Worm (Caenorhabditis elegans) whole organism, L3 larva: ENCODE measurements around the gene R05F9.11.

Experiments used
- R02D3.7 ChIP-seq: fragments of 150-350 bp; optimal IDR thresholded peaks from 2 replicates; lab custom pipeline; 2014; ENCODE audit warnings: missing biosample characterization, missing genetic modification characterization
- ZK546.5 ChIP-seq: sonication (generic microtip); optimal IDR thresholded peaks from 2 replicates; lab custom pipeline; 2017; ENCODE audit warnings: missing biosample characterization, missing genetic modification characterization
- ama-1 ChIP-seq: fragments of 150-350 bp; optimal IDR thresholded peaks from 2 replicates; lab custom pipeline; 2018
- ceh-16 ChIP-seq: sonication (generic microtip); optimal IDR thresholded peaks from 2 replicates; lab custom pipeline; 2017; ENCODE audit warnings: missing biosample characterization, missing genetic modification characterization
- ceh-28 ChIP-seq: fragments of 150-350 bp; optimal IDR thresholded peaks from 2 replicates; lab custom pipeline; 2014; ENCODE audit warnings: missing biosample characterization, missing genetic modification reagents, missing genetic modification characterization
- ceh-82 ChIP-seq: fragments of 150-350 bp; optimal IDR thresholded peaks from 2 replicates; lab custom pipeline; 2014; ENCODE audit warnings: missing biosample characterization, missing genetic modification characterization
- ceh-9 ChIP-seq: sonication (generic microtip); optimal IDR thresholded peaks from 2 replicates; lab custom pipeline; 2018; ENCODE audit warnings: missing biosample characterization, missing genetic modification characterization
- daf-12 ChIP-seq: fragments of 150-350 bp; optimal IDR thresholded peaks from 2 replicates; lab custom pipeline; 2014; ENCODE audit warnings: missing biosample characterization, missing genetic modification reagents, missing genetic modification characterization
- egl-5 ChIP-seq: fragments of 150-350 bp; optimal IDR thresholded peaks from 2 replicates; lab custom pipeline; 2017; ENCODE audit warnings: missing biosample characterization, missing genetic modification reagents, missing genetic modification characterization, inconsistent platforms
- elt-1 ChIP-seq: fragments of 150-350 bp; optimal IDR thresholded peaks from 2 replicates; lab custom pipeline; 2014; ENCODE audit warnings: missing biosample characterization, missing genetic modification characterization
- elt-2 ChIP-seq: sonication (generic microtip); optimal IDR thresholded peaks from 2 replicates; lab custom pipeline; 2016; ENCODE audit warnings: missing genetic modification reagents, mild to moderate bottlenecking, missing genetic modification characterization, missing compliant biosample characterization
- elt-3 ChIP-seq, 3 experiments: fragments of 150-350 bp in 1 of 3; sonication (generic microtip) in 2 of 3; optimal IDR thresholded peaks; 2 replicates in 2 of 3; 4 replicates in 1 of 3; lab custom pipeline; 2014 to 2017; ENCODE audit warnings: missing biosample characterization in 3 of 3, missing genetic modification characterization in 3 of 3
- eor-1 ChIP-seq, 2 experiments: fragments of 150-350 bp; optimal IDR thresholded peaks; 2 replicates each; lab custom pipeline; 2014 to 2018; ENCODE audit warnings: missing biosample characterization in 2 of 2, missing genetic modification characterization in 2 of 2
- fkh-2 ChIP-seq: fragments of 150-350 bp; optimal IDR thresholded peaks from 2 replicates; lab custom pipeline; 2014; ENCODE audit warnings: missing biosample characterization, missing genetic modification reagents, missing genetic modification characterization
- fos-1 ChIP-seq: fragments of 150-350 bp; optimal IDR thresholded peaks from 2 replicates; lab custom pipeline; 2014; ENCODE audit warnings: missing biosample characterization, missing genetic modification characterization
- hmg-11 ChIP-seq: sonication (generic microtip); optimal IDR thresholded peaks from 2 replicates; lab custom pipeline; 2016; ENCODE audit warnings: missing genetic modification characterization, missing compliant biosample characterization
- lin-15B ChIP-seq: fragments of 150-350 bp; optimal IDR thresholded peaks from 2 replicates; lab custom pipeline; 2014; ENCODE audit warnings: missing biosample characterization, missing genetic modification characterization
- lsy-12 ChIP-seq: sonication (generic microtip); optimal IDR thresholded peaks from 2 replicates; lab custom pipeline; 2016; ENCODE audit warnings: mild to moderate bottlenecking, missing genetic modification characterization, missing compliant biosample characterization
- mml-1 ChIP-seq: fragments of 150-350 bp; sonication (generic microtip); optimal IDR thresholded peaks from 3 replicates; lab custom pipeline; 2014; ENCODE audit warnings: missing biosample characterization, missing genetic modification characterization
- nfya-1 ChIP-seq: sonication (generic microtip); optimal IDR thresholded peaks from 2 replicates; lab custom pipeline; 2017; ENCODE audit warnings: missing genetic modification characterization, mild to moderate bottlenecking, missing compliant biosample characterization, antibody characterized with exemption, moderate library complexity; ENCODE audit not compliant: insufficient read depth
- nhr-23 ChIP-seq: fragments of 150-350 bp; optimal IDR thresholded peaks from 2 replicates; lab custom pipeline; 2014; ENCODE audit warnings: missing biosample characterization, missing genetic modification reagents, missing genetic modification characterization
- nhr-237 ChIP-seq: fragments of 150-350 bp; optimal IDR thresholded peaks from 2 replicates; lab custom pipeline; 2014; ENCODE audit warnings: missing biosample characterization, missing genetic modification characterization
- nhr-25 ChIP-seq: sonication (generic microtip); optimal IDR thresholded peaks from 2 replicates; lab custom pipeline; 2017; ENCODE audit warnings: missing biosample characterization, missing genetic modification characterization
- nhr-67 ChIP-seq: fragments of 150-350 bp; optimal IDR thresholded peaks from 2 replicates; lab custom pipeline; 2014; ENCODE audit warnings: missing biosample characterization, missing genetic modification characterization
- pha-4 ChIP-seq: fragments of 150-350 bp; optimal IDR thresholded peaks from 2 replicates; lab custom pipeline; 2014; ENCODE audit warnings: missing biosample characterization, missing genetic modification reagents, missing genetic modification characterization
- pqm-1 ChIP-seq: fragments of 150-350 bp; optimal IDR thresholded peaks from 2 replicates; lab custom pipeline; 2017; ENCODE audit warnings: missing biosample characterization, missing genetic modification characterization, inconsistent platforms
- sea-2 ChIP-seq: fragments of 150-350 bp; sonication (generic microtip); optimal IDR thresholded peaks from 4 replicates; lab custom pipeline; 2014; ENCODE audit warnings: missing biosample characterization, missing genetic modification reagents, missing genetic modification characterization
- skn-1 ChIP-seq: fragments of 150-350 bp; optimal IDR thresholded peaks from 2 replicates; lab custom pipeline; 2014; ENCODE audit warnings: missing biosample characterization, missing genetic modification characterization
- snpc-4 ChIP-seq: fragments of 150-350 bp; optimal IDR thresholded peaks from 2 replicates; lab custom pipeline; 2014; ENCODE audit warnings: missing biosample characterization, missing genetic modification characterization
- tbx-2 ChIP-seq: sonication (generic microtip); optimal IDR thresholded peaks from 2 replicates; lab custom pipeline; 2016; ENCODE audit warnings: mild to moderate bottlenecking, missing genetic modification characterization, missing compliant biosample characterization
- unc-39 ChIP-seq: sonication (generic microtip); optimal IDR thresholded peaks from 4 replicates; lab custom pipeline; 2017; ENCODE audit warnings: missing biosample characterization, missing genetic modification characterization
- unc-62 ChIP-seq: fragments of 150-350 bp; sonication (generic microtip); optimal IDR thresholded peaks from 4 replicates; lab custom pipeline; 2014; ENCODE audit warnings: missing biosample characterization, missing genetic modification reagents, missing genetic modification characterization
- zag-1 ChIP-seq: fragments of 150-350 bp; optimal IDR thresholded peaks from 2 replicates; lab custom pipeline; 2014; ENCODE audit warnings: missing biosample characterization, missing genetic modification characterization
- ztf-11 ChIP-seq: fragments of 150-350 bp; optimal IDR thresholded peaks from 2 replicates; lab custom pipeline; 2014; ENCODE audit warnings: missing biosample characterization, missing genetic modification characterization
- ztf-4 ChIP-seq: fragments of 150-350 bp; optimal IDR thresholded peaks from 2 replicates; lab custom pipeline; 2014; ENCODE audit warnings: missing biosample characterization, missing genetic modification characterization

Gene R05F9.11

ce11 chrII:4941541-4942206, 27.7 kb upstream of the R05F9.11 start, which contains the start of gene ZK546.19:
TSS of gene ZK546.19 (plus strand) at chrII:4941726.
- TF ChIP-seq nhr-237 (tag; lab: Kevin White, UChicago) = no peak
- peak; percentile 23 for TF ChIP-seq nfya-1 (tag; lab: Kevin White, UChicago)
- no peak for TF ChIP-seq skn-1 (tag; lab: Kevin White, UChicago)
- no peak for TF ChIP-seq tbx-2
- TF ChIP-seq R02D3.7 = no peak
- no peak for TF ChIP-seq ceh-16
- TF ChIP-seq ama-1 (lab: Kevin White, UChicago) = peak; percentile 24
- no peak for TF ChIP-seq ZK546.5 (tag; lab: Kevin White, UChicago)
- no peak for TF ChIP-seq unc-62 (GFP tag; lab: Kevin White, UChicago)
- no peak for TF ChIP-seq ztf-11 (tag; lab: Kevin White, UChicago)
- TF ChIP-seq mml-1 (tag; lab: Kevin White, UChicago) = no peak
- no peak for TF ChIP-seq ceh-9
- TF ChIP-seq zag-1 (tag; lab: Kevin White, UChicago) = no peak
- no peak for TF ChIP-seq ceh-82 (tag; lab: Kevin White, UChicago)
- no peak for TF ChIP-seq ceh-28 (tag; lab: Kevin White, UChicago)
- peak; percentile 28 for TF ChIP-seq nhr-23 (tag; lab: Kevin White, UChicago)
- peak; percentile 95 for TF ChIP-seq elt-1
- TF ChIP-seq nhr-67 (tag; lab: Kevin White, UChicago) = no peak
- no peak for TF ChIP-seq eor-1 (tag; optimal IDR thresholded peaks at IDR 0.05; lab: Kevin White, UChicago)
- TF ChIP-seq egl-5 (tag; lab: Kevin White, UChicago) = no peak
- TF ChIP-seq fkh-2 (tag; lab: Kevin White, UChicago) = no peak
- TF ChIP-seq elt-3 (tag; optimal IDR thresholded peaks at IDR 0.05; lab: Kevin White, UChicago) = no peak
- TF ChIP-seq lin-15B = no peak
- TF ChIP-seq nhr-25 (tag; lab: Kevin White, UChicago) = no peak
- no peak for TF ChIP-seq snpc-4 (tag; lab: Kevin White, UChicago)
- TF ChIP-seq pha-4 = peak; percentile 59
- TF ChIP-seq elt-2 (tag; lab: Kevin White, UChicago) = peak; percentile 71
- no peak for TF ChIP-seq sea-2

- TF ChIP-seq ceh-82 (tag; lab: Kevin White, UChicago) = no peak
- TF ChIP-seq unc-62 (GFP tag; lab: Kevin White, UChicago) = no peak
- no peak for TF ChIP-seq hmg-11
Measured at ce11 chrII:4941050-4941449, 27.0 kb upstream of the R05F9.11 start, which contains the start of gene cblc-1. TSS of gene cblc-1 (minus strand) at chrII:4941150.

ce11 chrII:4937743-4938142, 23.7 kb upstream of the R05F9.11 start, which contains the start of gene ZK546.4:
TSS of gene ZK546.4 (plus strand) at chrII:4938043.
- no peak for TF ChIP-seq fkh-2 (tag; lab: Kevin White, UChicago)
- TF ChIP-seq snpc-4 (tag; lab: Kevin White, UChicago) = no peak
- TF ChIP-seq elt-3 (tag; optimal IDR thresholded peaks at IDR 0.05; lab: Kevin White, UChicago) = no peak
- TF ChIP-seq fos-1 (tag; lab: Kevin White, UChicago) = no peak
- no peak for TF ChIP-seq nhr-67 (tag; lab: Kevin White, UChicago)
- TF ChIP-seq nhr-237 (tag; lab: Kevin White, UChicago) = no peak
- no peak for TF ChIP-seq sea-2
- no peak for TF ChIP-seq ztf-4 (tag; lab: Kevin White, UChicago)
- no peak for TF ChIP-seq unc-39 (tag; lab: Kevin White, UChicago)
- TF ChIP-seq ceh-28 (tag; lab: Kevin White, UChicago) = no peak
- TF ChIP-seq pqm-1 (tag; lab: Kevin White, UChicago) = no peak
- TF ChIP-seq ama-1 (lab: Kevin White, UChicago) = no peak
- no peak for TF ChIP-seq tbx-2
- no peak for TF ChIP-seq egl-5 (tag; lab: Kevin White, UChicago)
- no peak for TF ChIP-seq lsy-12
- no peak for TF ChIP-seq daf-12

ce11 chrII:4935518-4935917, 21.5 kb upstream of the R05F9.11 start, which contains the start of gene ZK546.5:
TSS of gene ZK546.5 (plus strand) at chrII:4935818.
- TF ChIP-seq lin-15B = peak; percentile 1
- peak; percentile 36 for TF ChIP-seq nfya-1 (tag; lab: Kevin White, UChicago)
- TF ChIP-seq ama-1 (lab: Kevin White, UChicago) = no peak
